Fruit fly (Drosophila melanogaster) whole organism, larva: Measurements from ENCODE around the gene ND-51.

Source experiments
- noc ChIP-seq: fragments of 200-800 bp; sonication (Bioruptor generic); optimal IDR thresholded peaks from 3 replicates; lab custom pipeline; 2019; ENCODE audit warnings: missing biosample characterization, mild to moderate bottlenecking, missing genetic modification characterization, moderate library complexity

Gene ND-51

DNA sequence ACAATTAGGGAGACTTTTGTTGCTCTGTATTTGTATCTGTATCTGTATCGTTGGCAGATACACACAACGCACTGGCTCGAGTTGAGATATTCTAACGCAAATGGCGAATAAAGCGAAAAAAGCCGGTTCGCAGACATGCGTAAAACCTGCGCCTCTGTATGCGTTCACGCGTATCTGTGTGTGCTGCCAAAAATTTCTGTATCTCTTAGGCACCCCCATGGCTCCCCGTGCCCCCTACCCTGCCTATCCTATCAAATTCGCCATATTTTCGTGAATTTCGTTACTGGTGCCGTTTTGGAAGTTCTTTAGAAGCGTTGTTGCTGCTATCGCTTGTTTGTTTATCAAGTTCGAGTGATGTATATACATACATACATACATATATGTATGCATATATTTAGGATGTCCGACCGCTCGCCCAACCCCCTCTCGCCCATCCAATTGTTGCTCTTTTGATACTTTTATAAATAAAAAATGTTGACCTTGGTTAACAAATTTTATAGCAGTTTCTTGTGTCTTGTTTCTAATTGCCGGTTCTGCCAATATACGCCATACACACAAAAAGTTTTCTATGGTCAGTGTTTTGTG is 23.3 kb upstream of the ND-51 start:
- peak; percentile 58 for TF ChIP-seq noc (tag; lab: Kevin White, UChicago)

DNA sequence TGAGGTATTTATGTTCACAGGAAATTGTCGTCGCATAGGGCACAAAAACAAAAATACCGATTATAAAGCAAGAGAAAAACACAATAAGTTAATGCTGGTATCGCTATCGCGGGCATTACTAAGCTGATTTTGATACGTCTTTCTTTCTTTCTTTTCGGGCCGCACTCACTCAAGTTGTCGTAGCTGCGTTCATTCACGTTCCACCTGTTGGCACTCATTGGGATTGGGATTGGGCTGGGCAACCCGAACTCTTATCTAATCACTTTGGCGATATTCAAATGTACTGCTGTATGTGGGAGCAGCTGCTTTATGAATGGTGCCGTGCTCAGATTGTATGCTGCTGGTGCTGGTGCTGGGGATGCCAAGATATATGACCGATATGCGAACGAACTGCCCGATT is 22.1 kb upstream of the ND-51 start:
- no peak for TF ChIP-seq noc (tag; lab: Kevin White, UChicago)

DNA sequence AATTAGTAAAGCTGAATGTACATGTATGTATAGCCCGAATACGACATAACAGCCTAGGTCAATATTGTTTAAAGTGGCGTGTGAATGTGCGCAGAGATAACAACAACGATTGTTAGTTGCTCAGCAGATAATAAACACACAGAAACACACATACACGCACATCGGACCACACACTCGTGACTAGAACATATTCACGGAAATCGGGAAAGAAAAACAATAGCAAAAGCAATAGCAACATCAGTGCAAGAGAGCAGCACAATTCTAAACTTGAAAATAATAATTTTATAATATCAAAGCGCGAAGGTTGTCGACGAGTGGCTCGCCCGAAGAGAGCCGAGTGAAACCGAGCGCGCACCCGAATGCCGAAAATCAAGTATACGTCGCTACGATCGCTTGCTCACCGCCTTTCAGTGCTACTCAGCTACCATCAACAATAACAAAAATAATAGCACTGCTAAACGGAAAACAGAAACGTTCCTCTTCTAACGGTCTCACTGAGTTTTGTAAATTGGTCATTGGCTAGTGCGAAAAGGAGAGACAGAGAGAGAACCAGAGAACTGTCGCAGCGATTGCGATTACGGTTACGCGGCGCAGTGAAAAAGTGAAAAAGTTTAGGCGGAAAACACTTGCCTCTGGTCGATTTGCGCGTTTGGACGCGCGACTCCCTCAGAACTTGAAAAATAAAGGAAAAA is 20.5 kb upstream of the ND-51 start:
- peak; percentile 54 for TF ChIP-seq noc (tag; lab: Kevin White, UChicago)

DNA sequence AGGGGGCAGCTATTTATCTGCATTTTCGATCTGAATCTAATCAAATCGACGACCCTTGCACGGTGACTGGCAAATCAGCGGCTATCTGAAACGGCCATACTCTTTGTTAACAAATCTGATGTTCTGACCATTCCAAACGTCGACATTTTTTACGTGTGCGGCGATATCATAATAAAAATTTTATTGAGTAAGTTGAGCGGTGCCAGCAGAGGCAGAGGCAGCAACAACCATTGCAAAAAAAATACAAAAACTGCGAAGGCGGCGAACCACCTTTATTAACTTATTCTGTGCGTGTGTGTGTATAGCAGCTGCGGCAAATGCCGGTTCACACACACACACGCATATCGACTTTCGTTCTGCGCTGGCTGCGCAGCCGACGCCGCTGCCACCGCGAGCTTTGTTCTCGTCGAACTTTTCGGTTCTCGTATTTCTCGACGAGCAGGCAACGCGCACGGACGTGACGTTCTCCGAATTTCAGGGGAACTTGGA is 19.6 kb upstream of the ND-51 start, which contains the start of gene Kr-h1:
TSS of gene Kr-h1 (plus strand) at position 447 of the 489 bp plus-strand sequence.
- TF ChIP-seq noc (tag; lab: Kevin White, UChicago): no peak

DNA sequence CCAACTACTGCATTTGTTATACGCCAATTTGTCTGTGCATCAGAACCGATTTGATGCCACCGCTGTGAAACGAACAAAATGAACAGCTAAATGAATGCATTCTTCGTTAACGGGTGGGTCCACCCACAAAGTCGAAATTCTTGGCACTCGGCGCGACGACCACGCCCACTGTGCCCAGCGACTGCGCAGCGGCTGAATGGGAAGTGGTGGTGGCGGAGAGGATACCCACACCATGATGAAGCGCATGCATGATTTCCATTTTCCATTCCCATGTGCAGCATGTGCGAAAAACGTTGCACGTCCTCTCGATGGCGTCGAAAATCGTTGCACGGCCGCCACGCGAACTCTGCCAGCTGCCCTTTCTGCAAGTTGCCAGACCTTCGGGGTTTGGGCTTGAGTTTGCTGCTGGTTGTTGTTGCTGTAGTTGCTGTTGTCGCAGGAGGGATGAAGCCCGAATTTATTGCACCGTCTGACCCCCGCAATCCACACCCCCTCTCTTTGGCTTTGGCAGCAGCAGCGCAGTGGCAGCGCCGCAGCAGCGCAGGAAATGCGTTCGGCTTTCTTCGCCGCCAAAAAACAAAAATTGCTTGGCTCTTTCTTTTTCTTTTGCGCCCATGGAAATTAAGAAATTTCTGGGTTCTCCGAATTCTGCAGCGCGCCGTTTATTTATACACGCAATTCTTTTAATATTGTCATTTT is 18.7 kb upstream of the ND-51 start:
- no peak for TF ChIP-seq noc (tag; lab: Kevin White, UChicago)

DNA sequence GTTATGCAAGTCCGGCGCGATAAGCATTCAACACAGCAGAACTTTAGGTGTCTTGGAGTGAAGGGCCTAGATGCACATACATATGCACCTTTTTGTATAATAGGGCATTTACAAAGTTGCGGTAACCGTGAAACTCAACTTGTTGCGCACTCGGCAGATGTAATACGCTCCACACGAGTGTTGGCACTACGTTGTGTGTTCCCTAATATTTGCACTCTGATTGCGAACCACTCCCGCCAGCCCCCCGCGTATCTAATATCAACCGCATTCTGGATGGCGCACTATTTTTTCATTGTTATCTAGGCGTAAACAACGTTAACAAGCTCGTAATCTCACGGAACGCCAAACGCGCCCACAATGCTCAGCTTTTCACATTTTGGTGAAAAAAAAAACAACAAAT is 17.8 kb upstream of the ND-51 start:
- no peak for TF ChIP-seq noc (tag; lab: Kevin White, UChicago)

DNA sequence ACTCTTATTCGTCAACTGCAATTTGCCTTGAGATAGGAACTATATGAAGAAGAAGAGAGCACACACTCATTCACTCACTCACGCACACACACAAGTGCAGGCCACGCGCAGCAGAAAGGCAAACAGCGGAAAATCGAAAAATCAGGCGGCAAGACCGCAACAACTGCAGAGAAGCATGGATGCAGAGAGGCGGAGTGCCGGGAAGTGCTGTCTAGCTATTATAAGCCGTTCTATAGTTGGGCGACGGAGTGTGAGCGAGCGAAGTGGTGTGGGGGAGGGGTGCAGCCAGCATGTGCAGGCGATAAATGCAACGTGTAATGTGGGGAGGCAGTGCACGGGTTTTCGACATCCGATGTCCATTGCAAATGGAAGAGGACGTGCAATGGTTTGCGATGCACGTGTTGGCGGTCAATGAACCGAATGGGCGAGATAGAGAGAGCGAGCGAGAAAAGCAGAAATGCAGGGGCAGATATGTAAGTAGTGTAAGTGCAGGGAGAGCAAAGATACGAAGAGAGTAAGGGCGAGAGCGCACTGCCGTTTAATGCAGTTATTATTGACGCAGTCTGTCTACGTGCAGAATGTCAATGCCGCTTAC is 16.3 kb upstream of the ND-51 start:
- TF ChIP-seq noc (tag; lab: Kevin White, UChicago): no peak

DNA sequence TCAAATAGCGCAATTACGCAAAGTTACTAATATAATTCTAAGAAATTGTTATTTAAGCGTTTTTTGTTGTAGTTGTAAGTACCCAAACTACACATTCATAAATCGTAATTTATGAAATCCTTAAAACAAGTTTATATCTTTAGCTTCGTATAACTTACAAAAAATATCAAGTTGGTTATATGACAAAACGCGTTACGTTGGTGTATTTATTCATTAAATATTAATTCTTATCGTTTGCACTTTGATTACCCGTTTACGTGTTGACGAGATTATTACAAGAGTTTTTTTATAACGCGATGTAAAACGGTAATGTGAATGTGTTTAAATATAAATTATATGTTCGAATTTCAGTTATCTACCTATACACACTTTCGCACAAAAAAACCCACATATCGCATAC is 15.1 kb upstream of the ND-51 start:
- no peak for TF ChIP-seq noc (tag; lab: Kevin White, UChicago)

DNA sequence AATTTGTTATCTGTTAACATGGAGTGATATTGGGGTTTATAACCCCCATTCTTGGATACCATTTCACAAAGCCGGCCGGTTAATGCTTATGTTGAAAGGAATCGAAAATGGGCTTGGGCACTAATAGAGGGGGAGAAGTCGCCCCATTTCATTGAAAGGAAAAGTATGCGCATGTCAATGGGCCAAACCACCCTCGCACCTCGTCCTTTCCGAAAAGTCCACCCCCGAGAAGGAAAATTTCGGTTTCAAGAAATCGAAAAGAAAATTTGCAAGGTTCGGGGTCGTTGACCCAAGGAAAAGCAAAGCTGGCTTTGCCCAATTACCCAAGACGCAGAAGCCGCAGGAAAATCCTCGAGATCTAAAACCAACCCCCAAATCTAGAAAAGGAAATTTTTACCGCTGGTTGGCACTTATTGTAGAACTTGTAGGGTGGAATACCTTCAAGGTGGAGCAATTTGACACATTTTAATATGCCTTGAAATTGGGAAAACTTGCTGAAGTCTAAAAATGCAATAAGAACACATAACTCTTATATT is 14.3 kb upstream of the ND-51 start:
- no peak for TF ChIP-seq noc (tag; lab: Kevin White, UChicago)

DNA sequence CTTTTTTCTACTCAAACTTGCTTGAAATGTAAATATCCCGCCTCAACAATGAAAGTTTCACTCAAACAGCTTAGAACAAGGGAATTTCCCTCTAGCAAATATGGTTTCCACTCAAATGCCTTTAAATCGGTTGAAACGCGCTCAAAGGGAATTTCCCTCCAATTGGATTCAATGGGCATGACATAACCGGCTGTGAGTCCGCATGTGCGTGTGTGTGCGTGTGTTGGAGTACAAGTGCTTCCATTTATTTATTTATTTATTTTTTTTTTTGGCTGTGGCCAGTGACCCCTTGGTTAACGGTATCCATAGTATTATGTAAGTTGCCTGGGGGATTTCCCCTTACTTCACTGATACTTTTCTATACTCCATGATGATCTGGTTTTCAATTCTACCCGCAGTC is 13.6 kb upstream of the ND-51 start:
- TF ChIP-seq noc (tag; lab: Kevin White, UChicago): no peak

DNA sequence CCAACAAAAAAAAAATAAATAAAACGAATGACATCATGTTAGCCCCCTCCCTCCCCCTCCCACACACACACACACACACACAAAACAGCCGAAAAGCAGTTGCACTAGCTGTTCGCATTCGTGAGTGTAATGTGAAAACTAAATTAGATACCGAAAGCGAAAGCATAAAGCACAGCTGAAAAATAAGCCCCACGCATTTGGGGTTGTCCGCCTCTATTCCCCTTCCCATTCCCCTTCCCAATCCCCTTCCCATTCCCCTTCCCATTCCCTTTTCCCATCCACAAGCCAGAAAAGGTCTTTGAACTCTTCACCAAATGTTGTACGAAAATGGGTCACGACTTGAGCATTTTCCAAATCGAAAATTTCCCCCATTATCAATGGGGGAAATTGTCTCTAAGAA is 12.8 kb upstream of the ND-51 start:
- TF ChIP-seq noc (tag; lab: Kevin White, UChicago): no peak

DNA sequence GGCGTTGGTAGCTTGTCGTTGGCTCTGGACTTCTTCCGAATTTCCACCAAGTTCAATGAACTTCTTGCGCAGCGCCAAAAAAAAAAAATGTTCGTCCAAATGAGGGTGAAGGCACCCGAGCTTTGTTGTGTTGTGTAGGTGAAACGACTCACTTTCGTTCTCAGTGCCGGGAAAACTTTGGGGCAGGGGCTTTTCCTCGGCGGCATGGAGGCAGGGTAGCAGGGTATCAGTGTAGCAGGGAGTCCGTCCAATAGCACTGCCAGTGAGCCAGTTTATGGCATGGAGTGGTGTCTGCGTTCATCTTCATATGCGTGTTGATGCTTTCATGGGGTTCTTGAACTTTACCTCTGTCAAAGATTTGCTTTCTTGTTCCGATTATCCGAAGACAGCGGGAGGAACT is 11.8 kb upstream of the ND-51 start:
- TF ChIP-seq noc (tag; lab: Kevin White, UChicago): no peak

DNA sequence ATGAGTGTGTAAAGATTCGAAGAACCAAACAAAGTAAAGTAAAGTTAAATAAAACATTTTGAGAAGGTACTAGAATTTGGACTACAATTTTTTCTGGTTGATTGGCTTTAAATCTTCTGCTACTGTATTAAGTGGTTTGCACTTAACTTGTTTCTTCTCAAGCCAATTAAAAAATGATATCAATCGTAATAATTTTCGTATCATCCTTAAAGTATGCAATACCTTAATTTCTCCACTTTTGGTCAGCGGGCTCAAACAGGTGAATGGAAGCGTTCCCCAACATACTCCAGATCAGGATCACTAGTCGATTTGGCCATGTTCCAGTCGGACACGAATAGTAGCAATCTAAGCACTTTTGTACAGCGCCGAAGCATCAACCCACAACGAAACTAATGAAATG is 11.3 kb upstream of the ND-51 start:
- no peak for TF ChIP-seq noc (tag; lab: Kevin White, UChicago)

DNA sequence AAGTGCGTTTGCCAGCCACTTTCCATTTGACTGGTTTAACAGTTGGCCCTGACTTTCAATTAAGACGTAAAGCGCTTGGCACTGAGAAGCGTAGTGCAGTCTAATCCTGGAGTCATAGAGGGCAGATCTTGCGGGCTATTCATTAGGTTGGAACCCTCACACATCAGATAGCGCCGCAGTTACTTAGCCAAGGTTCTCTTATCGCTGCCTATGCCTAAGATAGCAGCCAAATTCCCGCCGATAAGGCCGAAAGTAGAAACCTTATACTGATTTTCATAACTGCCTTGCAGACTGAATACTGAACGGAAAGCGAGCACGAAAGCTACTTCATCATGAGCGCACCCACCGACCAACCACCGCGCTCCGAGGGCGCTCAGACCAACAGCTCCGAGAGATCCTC is 9.6 kb upstream of the ND-51 start:
- TF ChIP-seq noc (tag; lab: Kevin White, UChicago): no peak

DNA sequence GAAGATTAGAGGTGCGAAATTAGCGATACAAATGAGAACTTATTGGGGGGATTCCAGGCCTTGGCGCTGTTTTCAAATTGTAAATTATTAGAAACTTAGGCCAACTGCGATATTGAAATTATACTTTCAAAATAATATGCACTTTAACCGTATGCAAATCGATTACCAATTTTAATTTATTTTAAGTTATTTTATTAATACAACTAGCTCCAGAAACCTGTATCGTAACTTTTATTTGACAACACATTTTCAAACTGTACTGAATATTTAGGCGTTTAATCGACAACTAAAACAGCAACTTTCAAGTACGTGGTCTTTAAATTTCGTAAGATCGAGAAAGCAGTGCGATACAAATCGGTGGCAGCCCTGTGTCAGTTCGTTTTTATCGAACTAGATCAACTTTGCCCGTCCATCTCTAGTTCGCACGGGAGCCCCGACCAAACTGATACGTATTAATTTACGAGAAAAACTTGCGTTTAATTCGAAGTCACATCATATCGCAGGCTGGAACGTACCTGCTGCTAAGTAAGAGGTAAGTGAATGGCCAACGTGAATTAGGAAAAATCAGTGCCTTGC is 8.2 kb upstream of the ND-51 start, which contains the start of the genes CG9154 and Kr-h2:
TSS of gene CG9154 (minus strand) at position 31 of the 576 bp plus-strand sequence.
TSS of gene Kr-h2 (plus strand) at position 335 of the 576 bp plus-strand sequence.
- no peak for TF ChIP-seq noc (tag; lab: Kevin White, UChicago)
